Fruit fly (Drosophila melanogaster) whole organism, prepupa: ENCODE results near the gene Ptpmeg2.

ENCODE experiments used
- Blimp-1 ChIP-seq: fragments of 200-800 bp; sonication (Bioruptor generic); optimal IDR thresholded peaks from 3 replicates; lab custom pipeline; 2017; ENCODE audit warnings: missing biosample characterization, missing genetic modification characterization, mild to moderate bottlenecking, moderate library complexity, missing genetic modification reagents
- CG10631 ChIP-seq: fragments of 200-800 bp; sonication (Bioruptor generic); optimal IDR thresholded peaks from 2 replicates; lab custom pipeline; 2016; ENCODE audit warnings: missing biosample characterization, missing genetic modification characterization
- CG10669 ChIP-seq: fragments of 200-800 bp; sonication (Bioruptor generic); optimal IDR thresholded peaks from 3 replicates; lab custom pipeline; 2018; ENCODE audit warnings: missing biosample characterization, mild to moderate bottlenecking, missing genetic modification characterization, moderate library complexity
- CG11762 ChIP-seq: fragments of 200-800 bp; sonication (Bioruptor generic); optimal IDR thresholded peaks from 3 replicates; lab custom pipeline; 2016; ENCODE audit warnings: missing biosample characterization, missing genetic modification characterization; ENCODE audit not compliant: insufficient read depth
- CG11902 ChIP-seq: fragments of 200-800 bp; sonication (Bioruptor generic); optimal IDR thresholded peaks from 3 replicates; lab custom pipeline; 2016; ENCODE audit warnings: missing biosample characterization, missing genetic modification characterization
- CG15336 ChIP-seq: fragments of 200-800 bp; sonication (Bioruptor generic); IDR thresholded peaks from 2 replicates; pipeline ENCODE4 v1.3.6; 2022; ENCODE audit warnings: missing biosample characterization, missing genetic modification characterization
- CG16779 ChIP-seq: fragments of 200-800 bp; sonication (Bioruptor generic); optimal IDR thresholded peaks from 3 replicates; lab custom pipeline; 2017; ENCODE audit warnings: missing biosample characterization, mild to moderate bottlenecking, missing genetic modification characterization
- CG3032 ChIP-seq: fragments of 200-800 bp; optimal IDR thresholded peaks from 2 replicates; lab custom pipeline; 2019; ENCODE audit warnings: missing biosample characterization, mild to moderate bottlenecking, missing genetic modification characterization, moderate library complexity
- CG31627 ChIP-seq: fragments of 200-800 bp; sonication (Bioruptor generic); optimal IDR thresholded peaks from 3 replicates; lab custom pipeline; 2016; ENCODE audit warnings: missing biosample characterization, missing genetic modification characterization
- CG32006 ChIP-seq: fragments of 200-800 bp; sonication (Bioruptor generic); optimal IDR thresholded peaks from 3 replicates; lab custom pipeline; 2017; ENCODE audit warnings: missing biosample characterization, mild to moderate bottlenecking, missing genetic modification characterization
- CG34406 ChIP-seq: fragments of 200-800 bp; sonication (Bioruptor generic); optimal IDR thresholded peaks from 3 replicates; lab custom pipeline; 2016; ENCODE audit warnings: missing biosample characterization, missing genetic modification characterization
- CG3919 ChIP-seq: fragments of 200-800 bp; sonication (Bioruptor generic); optimal IDR thresholded peaks from 3 replicates; lab custom pipeline; 2016; ENCODE audit warnings: missing biosample characterization, missing genetic modification characterization
- CG4318 ChIP-seq: fragments of 200-800 bp; sonication (Bioruptor generic); optimal IDR thresholded peaks from 3 replicates; lab custom pipeline; 2017; ENCODE audit warnings: missing biosample characterization, mild to moderate bottlenecking, missing genetic modification characterization
- CG6163 ChIP-seq: fragments of 200-800 bp; sonication (Bioruptor generic); IDR thresholded peaks from 3 replicates; pipeline ENCODE4 v1.3.6; 2022; ENCODE audit warnings: missing biosample characterization, missing genetic modification characterization
- CG6276 ChIP-seq: fragments of 200-800 bp; sonication (Bioruptor generic); optimal IDR thresholded peaks from 2 replicates; lab custom pipeline; 2017; ENCODE audit warnings: missing biosample characterization, mild to moderate bottlenecking, missing genetic modification characterization
- CG6792 ChIP-seq: fragments of 200-800 bp; sonication (Bioruptor generic); optimal IDR thresholded peaks from 3 replicates; lab custom pipeline; 2016; ENCODE audit warnings: missing biosample characterization, missing genetic modification characterization
- CG6808 ChIP-seq: fragments of 200-800 bp; sonication (Bioruptor generic); optimal IDR thresholded peaks from 3 replicates; lab custom pipeline; 2017; ENCODE audit warnings: missing biosample characterization, missing genetic modification characterization, mild to moderate bottlenecking, moderate library complexity, missing genetic modification reagents
- CG6854 ChIP-seq: fragments of 200-800 bp; sonication (Bioruptor generic); optimal IDR thresholded peaks from 2 replicates; lab custom pipeline; 2017; ENCODE audit warnings: missing biosample characterization, mild to moderate bottlenecking, missing genetic modification characterization
- CG7368 ChIP-seq: fragments of 200-800 bp; sonication (Bioruptor generic); optimal IDR thresholded peaks from 3 replicates; lab custom pipeline; 2016; ENCODE audit warnings: missing biosample characterization, missing genetic modification characterization
- CG8119 ChIP-seq: fragments of 200-800 bp; sonication (Bioruptor generic); IDR thresholded peaks from 3 replicates; pipeline ENCODE4 v1.3.6; 2022; ENCODE audit warnings: missing biosample characterization, missing genetic modification characterization
- CG8632 ChIP-seq: fragments of 200-800 bp; sonication (Bioruptor generic); optimal IDR thresholded peaks from 3 replicates; lab custom pipeline; 2016; ENCODE audit warnings: missing biosample characterization, missing genetic modification characterization
- CG9139 ChIP-seq: fragments of 200-800 bp; sonication (Bioruptor generic); optimal IDR thresholded peaks from 3 replicates; lab custom pipeline; 2017; ENCODE audit warnings: missing biosample characterization, mild to moderate bottlenecking, missing genetic modification characterization
- Eip75B ChIP-seq: fragments of 200-800 bp; sonication (Bioruptor generic); optimal IDR thresholded peaks from 3 replicates; lab custom pipeline; 2016; ENCODE audit warnings: missing biosample characterization, missing genetic modification characterization
- Eip78C ChIP-seq: fragments of 200-800 bp; sonication (Bioruptor generic); peaks from one replicate; lab custom pipeline; 2016; ENCODE audit warnings: missing biosample characterization, missing genetic modification characterization
- Eip93F ChIP-seq: fragments of 200-800 bp; sonication (Bioruptor generic); optimal IDR thresholded peaks from 2 replicates; lab custom pipeline; 2016; ENCODE audit warnings: missing biosample characterization, mild to moderate bottlenecking, missing genetic modification characterization
- Ets21C ChIP-seq: fragments of 200-800 bp; sonication (Bioruptor generic); optimal IDR thresholded peaks from 3 replicates; lab custom pipeline; 2016; ENCODE audit warnings: missing biosample characterization, missing genetic modification characterization
- Ets96B ChIP-seq: fragments of 200-800 bp; optimal IDR thresholded peaks from 2 replicates; lab custom pipeline; 2019; ENCODE audit warnings: missing biosample characterization, mild to moderate bottlenecking, missing genetic modification characterization, moderate library complexity
- Gug ChIP-seq: fragments of 200-800 bp; sonication (Bioruptor generic); IDR thresholded peaks from 2 replicates; pipeline ENCODE4 v1.3.6; 2022; ENCODE audit warnings: missing biosample characterization, missing genetic modification characterization
- Hr38 ChIP-seq: sonication (Bioruptor generic); optimal IDR thresholded peaks from 2 replicates; lab custom pipeline; 2016; ENCODE audit warnings: missing biosample characterization, missing genetic modification characterization
- Hr39 ChIP-seq: fragments of 200-800 bp; sonication (Bioruptor generic); optimal IDR thresholded peaks from 2 replicates; lab custom pipeline; 2016; ENCODE audit warnings: missing biosample characterization, missing genetic modification characterization
- Lpt ChIP-seq: fragments of 200-800 bp; sonication (Bioruptor generic); optimal IDR thresholded peaks from 3 replicates; lab custom pipeline; 2016; ENCODE audit warnings: missing biosample characterization, missing genetic modification characterization
- OdsH ChIP-seq: fragments of 200-800 bp; sonication (Bioruptor generic); optimal IDR thresholded peaks from 3 replicates; lab custom pipeline; 2016; ENCODE audit warnings: missing biosample characterization, missing genetic modification characterization
- Sox102F ChIP-seq: fragments of 200-800 bp; sonication (Bioruptor generic); optimal IDR thresholded peaks from 2 replicates; lab custom pipeline; 2016; ENCODE audit warnings: missing biosample characterization, mild to moderate bottlenecking, missing genetic modification characterization
- Sox14 ChIP-seq: fragments of 200-800 bp; sonication (Bioruptor generic); optimal IDR thresholded peaks from 3 replicates; lab custom pipeline; 2016; ENCODE audit warnings: missing biosample characterization, missing genetic modification characterization
- Sox15 ChIP-seq: fragments of 200-800 bp; sonication (Bioruptor generic); optimal IDR thresholded peaks from 3 replicates; lab custom pipeline; 2016; ENCODE audit warnings: missing biosample characterization, missing genetic modification characterization
- achi ChIP-seq: fragments of 200-800 bp; sonication (Bioruptor generic); optimal IDR thresholded peaks from 3 replicates; lab custom pipeline; 2016; ENCODE audit warnings: missing biosample characterization, missing genetic modification characterization
- acj6 ChIP-seq: fragments of 200-800 bp; sonication (Bioruptor generic); optimal IDR thresholded peaks from 3 replicates; lab custom pipeline; 2016; ENCODE audit warnings: missing biosample characterization, missing genetic modification characterization
- dac ChIP-seq: fragments of 200-800 bp; sonication (Bioruptor generic); optimal IDR thresholded peaks from 2 replicates; lab custom pipeline; 2017; ENCODE audit warnings: missing biosample characterization, mild to moderate bottlenecking, missing genetic modification characterization
- dsx ChIP-seq: fragments of 200-800 bp; optimal IDR thresholded peaks from 3 replicates; lab custom pipeline; 2019; ENCODE audit warnings: missing biosample characterization, mild to moderate bottlenecking, missing genetic modification characterization, moderate library complexity; ENCODE audit not compliant: poor library complexity, severe bottlenecking
- eg ChIP-seq: fragments of 200-800 bp; sonication (Bioruptor generic); IDR thresholded peaks from 3 replicates; pipeline ENCODE4 v1.3.6; 2022; ENCODE audit warnings: missing biosample characterization, missing genetic modification characterization
- fd59A ChIP-seq: fragments of 200-800 bp; sonication (Bioruptor generic); optimal IDR thresholded peaks from 2 replicates; lab custom pipeline; 2017; ENCODE audit warnings: missing biosample characterization, mild to moderate bottlenecking, missing genetic modification characterization, missing genetic modification reagents
- fd85E ChIP-seq: fragments of 200-800 bp; sonication (Bioruptor generic); optimal IDR thresholded peaks from 3 replicates; lab custom pipeline; 2016; ENCODE audit warnings: missing biosample characterization, missing genetic modification characterization
- fkh ChIP-seq: fragments of 200-800 bp; sonication (Bioruptor generic); optimal IDR thresholded peaks from 3 replicates; lab custom pipeline; 2017; ENCODE audit warnings: missing biosample characterization, mild to moderate bottlenecking, missing genetic modification characterization, moderate library complexity
- lz ChIP-seq: fragments of 200-800 bp; sonication (Bioruptor generic); optimal IDR thresholded peaks from 3 replicates; lab custom pipeline; 2016; ENCODE audit warnings: missing biosample characterization, missing genetic modification characterization
- net ChIP-seq: fragments of 200-800 bp; sonication (Bioruptor generic); optimal IDR thresholded peaks from 3 replicates; lab custom pipeline; 2016; ENCODE audit warnings: missing biosample characterization, missing genetic modification characterization
- pdm3 ChIP-seq: fragments of 200-800 bp; sonication (Bioruptor generic); optimal IDR thresholded peaks from 3 replicates; lab custom pipeline; 2016; ENCODE audit warnings: missing biosample characterization, missing genetic modification characterization
- salr ChIP-seq, 2 experiments: fragments of 200-800 bp; sonication (Bioruptor generic); optimal IDR thresholded peaks; 3 replicates each; lab custom pipeline; 2016 to 2018; ENCODE audit warnings: missing biosample characterization in 2 of 2, missing genetic modification characterization in 2 of 2, mild to moderate bottlenecking in 1 of 2
- spab ChIP-seq: fragments of 200-800 bp; sonication (Bioruptor generic); optimal IDR thresholded peaks from 2 replicates; lab custom pipeline; 2017; ENCODE audit warnings: missing biosample characterization, mild to moderate bottlenecking, missing genetic modification characterization, missing genetic modification reagents
- ss ChIP-seq, 2 experiments: fragments of 200-800 bp; sonication (Bioruptor generic); optimal IDR thresholded peaks; 2 replicates in 1 of 2; 3 replicates in 1 of 2; lab custom pipeline; 2017 to 2018; ENCODE audit warnings: mild to moderate bottlenecking in 2 of 2, missing biosample characterization in 2 of 2, missing genetic modification characterization in 2 of 2, moderate library complexity in 1 of 2
- svp ChIP-seq: fragments of 200-800 bp; sonication (Bioruptor generic); peaks from one replicate; lab custom pipeline; 2016; ENCODE audit warnings: missing biosample characterization, missing genetic modification characterization
- topi ChIP-seq: fragments of 200-800 bp; sonication (Bioruptor generic); optimal IDR thresholded peaks from 3 replicates; lab custom pipeline; 2016; ENCODE audit warnings: missing biosample characterization, missing genetic modification characterization
- vri ChIP-seq: fragments of 200-800 bp; sonication (Bioruptor generic); optimal IDR thresholded peaks from 3 replicates; lab custom pipeline; 2016; ENCODE audit warnings: missing biosample characterization, mild to moderate bottlenecking, missing genetic modification characterization

Ptpmeg2 gene

DNA sequence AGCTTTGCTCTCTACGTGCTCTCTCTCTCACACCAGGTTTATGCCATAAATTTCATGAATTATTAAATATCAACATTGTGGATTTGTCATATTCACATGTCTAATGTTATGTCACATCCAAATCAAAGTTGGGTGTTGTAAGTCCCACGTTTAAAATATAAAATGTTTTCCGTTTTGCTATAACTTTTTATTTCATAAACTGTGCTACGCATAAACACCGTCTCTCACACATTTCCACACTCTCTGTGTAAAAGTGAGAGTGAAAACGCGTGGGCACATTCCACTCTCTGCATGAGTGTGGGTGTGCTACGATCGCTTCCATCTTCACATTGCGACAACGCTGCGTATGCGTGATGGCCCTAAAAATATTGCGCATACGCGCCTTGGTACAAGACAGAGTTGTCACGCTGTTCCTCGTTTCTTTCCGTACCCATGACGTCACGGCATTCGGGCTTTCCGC lies 18.2 kb downstream of the Ptpmeg2 start:
- TF ChIP-seq Blimp-1 (peak; percentile 89), CG6808 (GFP tag; lab: Kevin White, UChicago) (peak; percentile 82), CG8632 (peak; percentile 86), Ets21C (GFP tag; lab: Kevin White, UChicago) (peak; percentile 85), acj6 (peak; percentile 88), CG11762 (peak; percentile 88), CG16779 (peak; percentile 92), CG32006 (GFP tag; lab: Kevin White, UChicago) (peak; percentile 95), spab (GFP tag; lab: Kevin White, UChicago) (peak; percentile 67), fd85E (GFP tag; lab: Kevin White, UChicago) (peak; percentile 62), Sox102F (GFP tag; lab: Kevin White, UChicago) (peak; percentile 94), Sox14 (GFP tag; lab: Kevin White, UChicago) (peak; percentile 84), ss (GFP tag; optimal IDR thresholded peaks at IDR 0.05; lab: Kevin White, UChicago) (peak; percentile 74 to 87), CG11902 (GFP tag; lab: Kevin White, UChicago) (peak; percentile 76), salr (GFP tag; optimal IDR thresholded peaks at IDR 0.05; lab: Kevin White, UChicago) (peak; percentile 70 to 81), vri (GFP tag; lab: Kevin White, UChicago) (peak; percentile 90), pdm3 (GFP tag; lab: Kevin White, UChicago) (peak; percentile 94), CG8119 (peak; percentile 96), CG10631 (GFP tag; lab: Kevin White, UChicago) (peak; percentile 82), CG4318 (GFP tag; lab: Kevin White, UChicago) (peak; percentile 90), Eip75B (GFP tag; lab: Kevin White, UChicago) (peak; percentile 92), CG9139 (GFP tag; lab: Kevin White, UChicago) (peak; percentile 86), Lpt (peak; percentile 94), CG6163 (GFP tag; lab: Robert Waterston, UW) (peak; percentile 97), Sox15 (GFP tag; lab: Kevin White, UChicago) (peak; percentile 81), CG6854 (peak; percentile 75), CG31627 (GFP tag; lab: Kevin White, UChicago) (peak; percentile 89), net (GFP tag; lab: Kevin White, UChicago) (peak; percentile 94), Gug (GFP tag; lab: Robert Waterston, UW) (peak; percentile 90), CG6276 (GFP tag; lab: Kevin White, UChicago) (peak; percentile 96), dsx (GFP tag; lab: Kevin White, UChicago) (peak; percentile 87), dac (GFP tag; lab: Kevin White, UChicago) (peak; percentile 89), Eip78C (GFP tag; lab: Kevin White, UChicago) (peak; percentile 98), CG6792 (GFP tag; lab: Kevin White, UChicago) (peak; percentile 91), OdsH (peak; percentile 90), CG3919 (GFP tag; lab: Kevin White, UChicago) (peak; percentile 93), lz (GFP tag; lab: Kevin White, UChicago) (peak; percentile 92), svp (GFP tag; lab: Kevin White, UChicago) (peak; percentile 94), achi (peak; percentile 87), Ets96B (peak; percentile 82), fkh (GFP tag; lab: Kevin White, UChicago) (peak; percentile 84), CG7368 (GFP tag; lab: Kevin White, UChicago) (peak; percentile 90), CG34406 (GFP tag; lab: Kevin White, UChicago) (peak; percentile 93), Eip93F (GFP tag; lab: Kevin White, UChicago) (peak; percentile 84), topi (GFP tag; lab: Kevin White, UChicago) (peak; percentile 93), Hr39 (GFP tag; lab: Kevin White, UChicago) (peak; percentile 85), CG15336 (GFP tag; lab: Robert Waterston, UW) (peak; percentile 98), Hr38 (GFP tag; lab: Kevin White, UChicago) (peak; percentile 6), fd59A (GFP tag; lab: Kevin White, UChicago) (peak; percentile 76), CG10669 (GFP tag; lab: Kevin White, UChicago) (peak; percentile 85), eg (peak; percentile 97), CG3032 (tag; lab: Kevin White, UChicago) (peak; percentile 85)
